Worm (Caenorhabditis elegans) whole organism, young adult: ENCODE measurements around the gene sup-9.

Source experiments
- die-1 ChIP-seq: sonication (generic microtip); optimal IDR thresholded peaks from 2 replicates; lab custom pipeline; 2016; ENCODE audit warnings: missing genotype, mild to moderate bottlenecking, missing genetic modification characterization, missing compliant biosample characterization
- mes-4 ChIP-seq: sonication (generic microtip); optimal IDR thresholded peaks from 2 replicates; lab custom pipeline; 2016; ENCODE audit warnings: missing genotype, missing genetic modification characterization, missing compliant biosample characterization
- snpc-1.3 ChIP-seq: sonication (generic microtip); optimal IDR thresholded peaks from 2 replicates; lab custom pipeline; 2017; ENCODE audit warnings: missing genetic modification characterization, mild to moderate bottlenecking, missing compliant biosample characterization, antibody characterized with exemption, moderate library complexity, missing genotype, missing genetic modification reagents; ENCODE audit not compliant: insufficient read depth

DNA sequence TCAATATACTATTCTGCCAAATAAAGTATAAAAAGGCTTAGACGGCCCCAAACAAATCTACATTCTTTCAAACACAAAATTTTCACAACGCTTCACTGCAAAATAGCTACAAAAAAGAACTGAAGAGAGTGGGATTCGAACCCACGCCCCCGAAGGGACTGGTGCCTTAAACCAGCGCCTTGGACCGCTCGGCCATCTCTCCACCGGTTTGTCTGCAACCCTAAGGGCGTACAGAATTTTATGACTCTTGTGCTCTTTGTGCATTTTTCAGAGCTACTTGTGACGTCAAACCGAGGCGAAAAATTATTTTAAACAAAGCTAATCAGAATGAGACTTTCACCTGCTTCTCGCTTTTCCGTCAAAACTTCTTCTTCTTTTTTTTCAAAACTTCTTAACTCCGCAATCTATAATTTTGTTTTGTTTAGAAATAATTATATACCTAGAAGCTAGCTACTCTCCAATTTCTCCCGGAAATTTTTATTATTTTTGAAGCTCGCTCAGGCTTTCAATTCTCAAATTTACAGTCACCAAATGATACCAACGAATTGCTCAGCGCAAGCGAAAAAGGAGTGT lies 49.4 kb upstream of the sup-9 start, which contains the start of gene T05A8.8:
- TF ChIP-seq snpc-1.3, result no peak
- TF ChIP-seq die-1, result no peak
- no peak for TF ChIP-seq mes-4 (tag; lab: Kevin White, UChicago)
